Worm (Caenorhabditis elegans): Measurements from ENCODE around the gene C50C3.19.

C50C3.19 gene

ce11 chrIII:8216224-8216623, 25.6 kb downstream of the C50C3.19 start, which contains the start of gene unc-86:
Gene unc-86 (minus strand): TSS chrIII:8216336.
- peak; percentile 4 for TF ChIP-seq unc-55 (GFP tag; optimal IDR thresholded peaks at IDR 0.05)
- no peak for TF ChIP-seq ZK546.5 (tag; optimal IDR thresholded peaks at IDR 0.05)

ce11 chrIII:8217919-8218318, 27.3 kb downstream of the C50C3.19 start, which contains the start of gene C30A5.16:
Gene C30A5.16 (plus strand): TSS chrIII:8218219.
- TF ChIP-seq Y55F3AM.14 (GFP tag; optimal IDR thresholded peaks at IDR 0.05) = no peak
- no peak for TF ChIP-seq sma-9 (GFP tag; optimal IDR thresholded peaks at IDR 0.05)
- TF ChIP-seq sma-9 (tag; optimal IDR thresholded peaks at IDR 0.05) = no peak
- no peak for TF ChIP-seq lin-11 (tag; optimal IDR thresholded peaks at IDR 0.05)
- no peak for TF ChIP-seq F13H6.1 (tag; optimal IDR thresholded peaks at IDR 0.05)
- no peak for TF ChIP-seq peb-1 (tag; optimal IDR thresholded peaks at IDR 0.05)
- no peak for TF ChIP-seq ceh-82 (tag; optimal IDR thresholded peaks at IDR 0.05)
- no peak for TF ChIP-seq nhr-23 (tag; optimal IDR thresholded peaks at IDR 0.05)
- no peak for TF ChIP-seq nhr-129 (tag; optimal IDR thresholded peaks at IDR 0.05)
- TF ChIP-seq nhr-25 (tag; optimal IDR thresholded peaks at IDR 0.05) = no peak
- TF ChIP-seq gmeb-1 (tag; optimal IDR thresholded peaks at IDR 0.05) = no peak
- TF ChIP-seq unc-55 (GFP tag; optimal IDR thresholded peaks at IDR 0.05) = no peak
- no peak for TF ChIP-seq dmd-4 (tag; optimal IDR thresholded peaks at IDR 0.05)
- TF ChIP-seq ZK546.5 (tag; optimal IDR thresholded peaks at IDR 0.05) = no peak
- TF ChIP-seq aly-2 (tag; optimal IDR thresholded peaks at IDR 0.05) = no peak
- no peak for TF ChIP-seq nhr-11 (tag; optimal IDR thresholded peaks at IDR 0.05)
- TF ChIP-seq mbf-1 (tag; optimal IDR thresholded peaks at IDR 0.05) = no peak
- no peak for TF ChIP-seq lin-39 (tag; optimal IDR thresholded peaks at IDR 0.05)

- TF ChIP-seq nhr-237 (tag; optimal IDR thresholded peaks at IDR 0.05) (no peak), snpc-4 (tag; optimal IDR thresholded peaks at IDR 0.05) (no peak), mdl-1 (tag; optimal IDR thresholded peaks at IDR 0.05) (no peak), nhr-129 (tag; optimal IDR thresholded peaks at IDR 0.05) (no peak), elt-3 (tag; optimal IDR thresholded peaks at IDR 0.05) (no peak), unc-39 (tag; optimal IDR thresholded peaks at IDR 0.05) (no peak)
Measured at ce11 chrIII:8220081-8220480, 29.5 kb downstream of the C50C3.19 start.

ce11 chrIII:8224769-8225168, 34.2 kb downstream of the C50C3.19 start, which contains the start of gene mob-4:
Gene mob-4 (plus strand): TSS chrIII:8225097.
- no peak for TF ChIP-seq F13H6.1 (tag; optimal IDR thresholded peaks at IDR 0.05)
- TF ChIP-seq Y55F3AM.14 (GFP tag; optimal IDR thresholded peaks at IDR 0.05) = no peak
- TF ChIP-seq ztf-4 (tag; optimal IDR thresholded peaks at IDR 0.05) = no peak
- no peak for TF ChIP-seq R02D3.7 (tag; optimal IDR thresholded peaks at IDR 0.05)
- no peak for TF ChIP-seq lin-39 (tag; optimal IDR thresholded peaks at IDR 0.05)
- no peak for TF ChIP-seq ama-1 (optimal IDR thresholded peaks at IDR 0.05)
- no peak for TF ChIP-seq mbf-1 (tag; optimal IDR thresholded peaks at IDR 0.05)
- TF ChIP-seq ceh-16 (tag; optimal IDR thresholded peaks at IDR 0.05) = no peak
- no peak for TF ChIP-seq nhr-23 (tag; optimal IDR thresholded peaks at IDR 0.05)
- no peak for TF ChIP-seq ZK546.5 (tag; optimal IDR thresholded peaks at IDR 0.05)
- peak; percentile 32 for TF ChIP-seq unc-55 (GFP tag; optimal IDR thresholded peaks at IDR 0.05)
- peak in 1 of 2 experiments; percentile 32 for TF ChIP-seq lsy-2 (tag; optimal IDR thresholded peaks at IDR 0.05)
- TF ChIP-seq unc-62 (GFP tag; optimal IDR thresholded peaks at IDR 0.05) = no peak

- TF ChIP-seq elt-1 (tag; optimal IDR thresholded peaks at IDR 0.05) (no peak), nhr-23 (tag; optimal IDR thresholded peaks at IDR 0.05) (no peak), skn-1 (tag; optimal IDR thresholded peaks at IDR 0.05) (no peak), nhr-237 (tag; optimal IDR thresholded peaks at IDR 0.05) (no peak), Y55F3AM.14 (GFP tag; optimal IDR thresholded peaks at IDR 0.05) (no peak), dmd-4 (tag; optimal IDR thresholded peaks at IDR 0.05) (no peak), mdl-1 (tag; optimal IDR thresholded peaks at IDR 0.05) (no peak), lin-13 (GFP tag; optimal IDR thresholded peaks at IDR 0.05) (no peak), egl-27 (tag; optimal IDR thresholded peaks at IDR 0.05) (no peak), nhr-6 (tag; optimal IDR thresholded peaks at IDR 0.05) (no peak), mab-5 (tag; optimal IDR thresholded peaks at IDR 0.05) (no peak), ama-1 (optimal IDR thresholded peaks at IDR 0.05) (no peak), unc-39 (tag; optimal IDR thresholded peaks at IDR 0.05) (no peak), sma-9 (GFP tag; optimal IDR thresholded peaks at IDR 0.05) (no peak), sma-9 (tag; optimal IDR thresholded peaks at IDR 0.05) (no peak), sma-3 (GFP tag; optimal IDR thresholded peaks at IDR 0.05) (no peak), peb-1 (tag; optimal IDR thresholded peaks at IDR 0.05) (no peak), elt-3 (tag; optimal IDR thresholded peaks at IDR 0.05) (no peak), lin-11 (tag; optimal IDR thresholded peaks at IDR 0.05) (no peak)
Measured at ce11 chrIII:8226178-8226577, 35.6 kb downstream of the C50C3.19 start, which contains the start of gene rfs-1. Gene rfs-1 (plus strand): TSS chrIII:8226478.
